Worm (Caenorhabditis elegans): ENCODE measurements around the gene idpp-4.

idpp-4 gene

DNA sequence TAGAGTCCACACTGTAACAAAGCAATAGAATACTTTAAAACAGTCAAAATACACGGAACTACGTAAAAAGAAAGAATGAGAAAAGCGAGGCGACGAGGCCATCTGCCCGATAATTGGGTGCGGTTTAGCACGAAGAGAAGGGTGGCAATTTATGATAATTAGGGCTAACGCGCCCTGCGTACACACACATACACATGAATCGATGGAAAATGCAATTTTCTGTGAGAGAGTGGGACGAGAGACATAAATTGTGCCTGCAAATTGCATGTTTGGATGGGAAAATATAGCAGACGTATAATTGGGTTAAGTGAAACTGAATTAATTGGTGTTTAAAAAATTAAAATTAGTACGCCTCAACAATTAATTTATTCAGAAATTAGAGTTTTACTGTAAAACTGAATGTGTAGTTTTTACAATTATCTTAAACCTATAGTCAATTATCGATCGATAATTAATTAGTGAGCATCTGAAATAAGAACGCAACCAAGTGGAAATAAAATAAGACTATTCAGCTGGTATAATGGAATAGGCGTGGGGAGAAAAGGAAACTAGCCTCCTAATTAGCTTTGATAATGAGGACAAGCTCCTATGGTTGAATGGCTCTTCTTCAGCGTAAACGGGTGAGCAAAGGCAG lies 52.4 kb downstream of the idpp-4 start:
- TF ChIP-seq hnd-1 (tag; optimal IDR thresholded peaks at IDR 0.05): no peak
- no peak for TF ChIP-seq tbx-37 (GFP tag; conservative IDR thresholded peaks at IDR 0.05)
- no peak for TF ChIP-seq F13C5.2 (tag; optimal IDR thresholded peaks at IDR 0.05)
- no peak for TF ChIP-seq hmbx-1 (tag; optimal IDR thresholded peaks at IDR 0.05)
- TF ChIP-seq ceh-13 (GFP tag; optimal IDR thresholded peaks at IDR 0.05): no peak
- TF ChIP-seq aly-1 (tag; optimal IDR thresholded peaks at IDR 0.05): no peak
- no peak for TF ChIP-seq scrt-1 (GFP tag; IDR thresholded peaks at IDR 0.05)
- TF ChIP-seq tbx-11 (GFP tag; IDR thresholded peaks at IDR 0.05): no peak
- no peak for TF ChIP-seq sea-1 (GFP tag; conservative IDR thresholded peaks at IDR 0.05)
- TF ChIP-seq ceh-36 (tag; optimal IDR thresholded peaks at IDR 0.05): no peak
- TF ChIP-seq pes-1 (GFP tag; IDR thresholded peaks at IDR 0.05): no peak
- TF ChIP-seq ets-7 (tag; optimal IDR thresholded peaks at IDR 0.05): no peak
- TF ChIP-seq ama-1 (optimal IDR thresholded peaks at IDR 0.05): no peak
- TF ChIP-seq B0310.2 (tag; optimal IDR thresholded peaks at IDR 0.05): no peak
- TF ChIP-seq hmg-4 (GFP tag; optimal IDR thresholded peaks at IDR 0.05): no peak
